Fruit fly (Drosophila melanogaster) whole organism, embryonic: Measurements from ENCODE around the gene Wnt6.

Source experiments
- B-H2 ChIP-seq: fragments of 200-800 bp; sonication (Bioruptor generic); optimal IDR thresholded peaks from 2 replicates; lab custom pipeline; 2018; ENCODE audit warnings: missing biosample characterization, mild to moderate bottlenecking, missing genetic modification characterization
- Bteb2 ChIP-seq: fragments of 200-800 bp; sonication (Bioruptor generic); optimal IDR thresholded peaks from 2 replicates; lab custom pipeline; 2016; ENCODE audit warnings: missing biosample characterization, missing genetic modification characterization
- CG10959 ChIP-seq: fragments of 200-800 bp; sonication (Bioruptor generic); IDR thresholded peaks from 2 replicates; pipeline ENCODE4 v1.3.6; 2022; ENCODE audit warnings: missing biosample characterization, missing genetic modification characterization
- CG11723 ChIP-seq: fragments of 200-800 bp; sonication (Bioruptor generic); optimal IDR thresholded peaks from 2 replicates; lab custom pipeline; 2017; ENCODE audit warnings: missing biosample characterization, mild to moderate bottlenecking, missing genetic modification characterization
- CG1233 ChIP-seq: fragments of 200-800 bp; sonication (Bioruptor generic); optimal IDR thresholded peaks from 4 replicates; lab custom pipeline; 2018; ENCODE audit warnings: missing biosample characterization, mild to moderate bottlenecking, missing genetic modification characterization
- CG13287 ChIP-seq: fragments of 200-800 bp; sonication (Bioruptor generic); IDR thresholded peaks from 2 replicates; pipeline ENCODE4 v1.3.6; 2022; ENCODE audit warnings: missing biosample characterization, missing genetic modification characterization; ENCODE audit not compliant: partially characterized antibody
- CG1529 ChIP-seq: fragments of 200-800 bp; sonication (Bioruptor generic); optimal IDR thresholded peaks from 3 replicates; lab custom pipeline; 2018; ENCODE audit warnings: missing biosample characterization, missing genetic modification characterization
- CG1602 ChIP-seq: fragments of 200-800 bp; sonication (Bioruptor generic); optimal IDR thresholded peaks from 3 replicates; lab custom pipeline; 2016; ENCODE audit warnings: missing biosample characterization, missing genetic modification characterization
- CG16779 ChIP-seq: fragments of 200-800 bp; sonication (Bioruptor generic); IDR thresholded peaks from 2 replicates; pipeline ENCODE4 v1.3.6; 2022; ENCODE audit warnings: missing biosample characterization, missing genetic modification characterization
- CG16813 ChIP-seq: fragments of 200-800 bp; sonication (Bioruptor generic); IDR thresholded peaks from 3 replicates; pipeline ENCODE4 v1.3.6; 2022; ENCODE audit warnings: missing biosample characterization, missing genetic modification characterization; ENCODE audit not compliant: partially characterized antibody
- CG16863 ChIP-seq: fragments of 200-800 bp; sonication (Bioruptor generic); optimal IDR thresholded peaks from 3 replicates; lab custom pipeline; 2016; ENCODE audit warnings: missing biosample characterization, missing genetic modification characterization
- CG17568 ChIP-seq: fragments of 200-800 bp; sonication (Bioruptor generic); optimal IDR thresholded peaks from 2 replicates; lab custom pipeline; 2018; ENCODE audit warnings: missing biosample characterization, mild to moderate bottlenecking, missing genetic modification characterization, moderate library complexity
- CG18262 ChIP-seq: fragments of 200-800 bp; optimal IDR thresholded peaks from 3 replicates; lab custom pipeline; 2019; ENCODE audit warnings: missing biosample characterization, mild to moderate bottlenecking, missing genetic modification characterization, moderate library complexity
- CG30431 ChIP-seq: fragments of 200-800 bp; sonication (Bioruptor generic); optimal IDR thresholded peaks from 2 replicates; lab custom pipeline; 2017; ENCODE audit warnings: missing biosample characterization, missing genetic modification characterization
- CG3163 ChIP-seq: fragments of 200-800 bp; sonication (Bioruptor generic); optimal IDR thresholded peaks from 3 replicates; lab custom pipeline; 2016; ENCODE audit warnings: missing biosample characterization, missing genetic modification characterization
- CG3838 ChIP-seq: fragments of 200-800 bp; sonication (Bioruptor generic); optimal IDR thresholded peaks from 3 replicates; lab custom pipeline; 2016; ENCODE audit warnings: missing biosample characterization, missing genetic modification characterization
- CG4820 ChIP-seq: fragments of 200-800 bp; sonication (Bioruptor generic); optimal IDR thresholded peaks from 3 replicates; lab custom pipeline; 2016; ENCODE audit warnings: missing biosample characterization, missing genetic modification characterization
- CG7271 ChIP-seq: fragments of 200-800 bp; sonication (Bioruptor generic); optimal IDR thresholded peaks from 2 replicates; lab custom pipeline; 2018; ENCODE audit warnings: missing biosample characterization, mild to moderate bottlenecking, missing genetic modification characterization, moderate library complexity
- Dbx ChIP-seq: fragments of 200-800 bp; sonication (Bioruptor generic); IDR thresholded peaks from 3 replicates; pipeline ENCODE4 v1.3.6; 2022; ENCODE audit warnings: missing biosample characterization, missing genetic modification characterization
- Deaf1 ChIP-seq: fragments of 200-800 bp; optimal IDR thresholded peaks from 3 replicates; lab custom pipeline; 2019; ENCODE audit warnings: missing biosample characterization, mild to moderate bottlenecking, missing genetic modification characterization, moderate library complexity
- Dll ChIP-seq: fragments of 200-800 bp; sonication (Bioruptor generic); IDR thresholded peaks from 4 replicates; pipeline ENCODE4 v1.3.6; 2022; ENCODE audit warnings: missing biosample characterization, missing genetic modification characterization; ENCODE audit not compliant: partially characterized antibody
- Kr ChIP-seq: fragments of 200-800 bp; sonication (Bioruptor generic); optimal IDR thresholded peaks from 2 replicates; lab custom pipeline; 2017; ENCODE audit warnings: missing biosample characterization, mild to moderate bottlenecking, missing genetic modification characterization
- Pdp1 ChIP-seq, 2 experiments: fragments of 200-800 bp; sonication (Bioruptor generic); optimal IDR thresholded peaks; 3 replicates each; lab custom pipeline; 2016; ENCODE audit warnings: missing biosample characterization in 2 of 2, missing genetic modification characterization in 2 of 2, mild to moderate bottlenecking in 1 of 2, moderate library complexity in 1 of 2
- Side ChIP-seq: fragments of 200-800 bp; sonication (Bioruptor generic); optimal IDR thresholded peaks from 2 replicates; lab custom pipeline; 2016; ENCODE audit warnings: missing biosample characterization, missing genetic modification characterization
- YL-1 ChIP-seq: fragments of 200-800 bp; sonication (Bioruptor generic); optimal IDR thresholded peaks from 3 replicates; lab custom pipeline; 2017; ENCODE audit warnings: missing biosample characterization, mild to moderate bottlenecking, missing genetic modification characterization
- aop ChIP-seq: fragments of 200-800 bp; sonication (Bioruptor generic); IDR thresholded peaks from 2 replicates; pipeline ENCODE4 v1.3.6; 2022; ENCODE audit warnings: missing biosample characterization, missing genetic modification characterization
- bowl ChIP-seq: fragments of 200-800 bp; sonication (Bioruptor generic); IDR thresholded peaks from 2 replicates; pipeline ENCODE4 v1.3.6; 2022; ENCODE audit warnings: missing biosample characterization, missing genetic modification characterization
- chn ChIP-seq: fragments of 200-800 bp; sonication (Bioruptor generic); optimal IDR thresholded peaks from 2 replicates; lab custom pipeline; 2016; ENCODE audit warnings: missing biosample characterization, missing genetic modification characterization
- croc ChIP-seq: fragments of 200-800 bp; sonication (Bioruptor generic); conservative IDR thresholded peaks from 3 replicates; pipeline ENCODE4 v1.3.6; 2022; ENCODE audit warnings: missing biosample characterization, missing genetic modification characterization
- crp ChIP-seq, 2 experiments: fragments of 200-800 bp; sonication (Bioruptor generic); optimal IDR thresholded peaks; 2 replicates in 1 of 2; 3 replicates in 1 of 2; lab custom pipeline; 2017; ENCODE audit warnings: missing biosample characterization in 2 of 2, missing genetic modification characterization in 2 of 2, mild to moderate bottlenecking in 1 of 2, moderate library complexity in 1 of 2
- dm ChIP-seq: fragments of 200-800 bp; sonication (Bioruptor generic); optimal IDR thresholded peaks from 3 replicates; lab custom pipeline; 2016; ENCODE audit warnings: missing biosample characterization, missing genetic modification characterization
- eve ChIP-seq, 2 experiments: fragments of >200 bp; optimal IDR thresholded peaks; 2 replicates each; lab custom pipeline; 2017; ENCODE audit warnings: missing biosample characterization in 2 of 2, missing genetic modification characterization in 2 of 2
- grau ChIP-seq: fragments of 200-800 bp; optimal IDR thresholded peaks from 3 replicates; lab custom pipeline; 2019; ENCODE audit warnings: missing biosample characterization, mild to moderate bottlenecking, missing genetic modification characterization, moderate library complexity
- grn ChIP-seq: fragments of 200-800 bp; sonication (Bioruptor generic); optimal IDR thresholded peaks from 3 replicates; lab custom pipeline; 2017; ENCODE audit warnings: missing biosample characterization, missing genetic modification characterization
- h ChIP-seq: fragments of >200 bp; optimal IDR thresholded peaks from 2 replicates; lab custom pipeline; 2017
- ind ChIP-seq: fragments of 200-800 bp; sonication (Bioruptor generic); optimal IDR thresholded peaks from 3 replicates; lab custom pipeline; 2016; ENCODE audit warnings: missing biosample characterization, missing genetic modification characterization
- jing ChIP-seq: fragments of 200-800 bp; sonication (Bioruptor generic); optimal IDR thresholded peaks from 2 replicates; lab custom pipeline; 2018; ENCODE audit warnings: missing biosample characterization, mild to moderate bottlenecking, missing genetic modification characterization
- knrl ChIP-seq: fragments of 200-800 bp; sonication (Bioruptor generic); IDR thresholded peaks from 3 replicates; pipeline ENCODE4 v1.3.6; 2022; ENCODE audit warnings: missing biosample characterization, missing genetic modification characterization; ENCODE audit not compliant: partially characterized antibody
- lab ChIP-seq: fragments of 200-800 bp; sonication (Bioruptor generic); optimal IDR thresholded peaks from 3 replicates; lab custom pipeline; 2017; ENCODE audit warnings: missing biosample characterization, missing genetic modification characterization, mild to moderate bottlenecking, moderate library complexity, missing genetic modification reagents
- mam ChIP-seq: fragments of 200-800 bp; sonication (Bioruptor generic); optimal IDR thresholded peaks from 3 replicates; lab custom pipeline; 2016; ENCODE audit warnings: missing biosample characterization, missing genetic modification characterization
- odd ChIP-seq: fragments of 200-800 bp; sonication (Bioruptor generic); optimal IDR thresholded peaks from 2 replicates; lab custom pipeline; 2017; ENCODE audit warnings: missing biosample characterization, mild to moderate bottlenecking, missing genetic modification characterization
- pan ChIP-seq, 4 experiments: fragments of >200 bp in 3 of 4; fragments of 200-800 bp in 1 of 4; sonication (Bioruptor generic) in 1 of 4; optimal IDR thresholded peaks in 3 of 4; IDR thresholded peaks in 1 of 4; 2 replicates each; pipeline versions ENCODE4 v1.3.6 to Lab custom; 2017 to 2022; ENCODE audit warnings: missing biosample characterization in 2 of 4, missing genetic modification characterization in 2 of 4, mixed read lengths in 1 of 4
- pita ChIP-seq: fragments of 200-800 bp; sonication (Bioruptor generic); optimal IDR thresholded peaks from 2 replicates; lab custom pipeline; 2017; ENCODE audit warnings: missing biosample characterization, mild to moderate bottlenecking, missing genetic modification characterization
- rib ChIP-seq: fragments of 200-800 bp; sonication (Bioruptor generic); IDR thresholded peaks from 2 replicates; pipeline ENCODE4 v1.3.6; 2022; ENCODE audit warnings: missing biosample characterization, missing genetic modification characterization
- sc ChIP-seq, 3 experiments: fragments of >200 bp in 2 of 3; fragments of 200-800 bp in 1 of 3; sonication (Bioruptor generic) in 1 of 3; optimal IDR thresholded peaks; 2 replicates in 2 of 3; 3 replicates in 1 of 3; lab custom pipeline; 2017; ENCODE audit warnings: mild to moderate bottlenecking in 1 of 3, missing biosample characterization in 1 of 3, missing genetic modification characterization in 1 of 3, missing genetic modification reagents in 1 of 3
- so ChIP-seq: fragments of 200-800 bp; sonication (Bioruptor generic); IDR thresholded peaks from 3 replicates; pipeline ENCODE4 v1.3.6; 2022; ENCODE audit warnings: missing biosample characterization, missing genetic modification characterization
- stwl ChIP-seq: fragments of 200-800 bp; sonication (Bioruptor generic); optimal IDR thresholded peaks from 3 replicates; lab custom pipeline; 2018; ENCODE audit warnings: missing biosample characterization, mild to moderate bottlenecking, missing genetic modification characterization, moderate library complexity
- tio ChIP-seq: fragments of 200-800 bp; sonication (Bioruptor generic); optimal IDR thresholded peaks from 2 replicates; lab custom pipeline; 2017; ENCODE audit warnings: missing biosample characterization, missing genetic modification characterization, inconsistent platforms
- tll ChIP-seq, 2 experiments: fragments of 200-800 bp in 1 of 2; fragments of >200 bp in 1 of 2; sonication (Bioruptor generic) in 1 of 2; optimal IDR thresholded peaks; 2 replicates each; lab custom pipeline; 2017 to 2019; ENCODE audit warnings: missing biosample characterization in 2 of 2, missing genetic modification characterization in 2 of 2, mild to moderate bottlenecking in 1 of 2, moderate library complexity in 1 of 2

The Wnt6 gene

dm6 chr2L:7306782-7307181 lies 26.7 kb upstream of the Wnt6 start, which contains the start of gene wg (continued):
- no peak for TF ChIP-seq Side (GFP tag; lab: Kevin White, UChicago)
- peak; percentile 19 for TF ChIP-seq grau (tag; lab: Kevin White, UChicago)
- TF ChIP-seq CG13287 (GFP tag; lab: Robert Waterston, UW) = peak; percentile 46; the same call in 1 of the 2 replicates
- no peak for TF ChIP-seq h (lab: Kevin White, UChicago)
- TF ChIP-seq aop (GFP tag; lab: Robert Waterston, UW) = peak; percentile 37; the same call in 1 of the 2 replicates
- TF ChIP-seq CG7271 = peak; percentile 27
- TF ChIP-seq odd (GFP tag; lab: Kevin White, UChicago) = no peak
- TF ChIP-seq tio (GFP tag; lab: Kevin White, UChicago) = no peak
- TF ChIP-seq Kr (GFP tag; lab: Kevin White, UChicago) = peak; percentile 27
- TF ChIP-seq so (GFP tag; lab: Robert Waterston, UW) = peak; percentile 19; the same call in 1 of the 3 replicates
- TF ChIP-seq pan (optimal IDR thresholded peaks at IDR 0.05; lab: Kevin White, UChicago) = no peak
- TF ChIP-seq pan (GFP tag; optimal IDR thresholded peaks at IDR 0.05 in 1 of 2, IDR thresholded peaks at IDR 0.05 in 1 of 2) = peak in 1 of 2 experiments; percentile 71
- TF ChIP-seq CG30431 (GFP tag; lab: Kevin White, UChicago) = no peak
- TF ChIP-seq eve (GFP tag; optimal IDR thresholded peaks at IDR 0.05; lab: Kevin White, UChicago) = no peak
- no peak for TF ChIP-seq YL-1 (GFP tag; lab: Kevin White, UChicago)
- peak in 1 of 2 experiments; percentile 30 for TF ChIP-seq Pdp1 (GFP tag; optimal IDR thresholded peaks at IDR 0.05; lab: Kevin White, UChicago)
- TF ChIP-seq dm (GFP tag; lab: Kevin White, UChicago) = peak; percentile 4
- TF ChIP-seq CG18262 (tag; lab: Kevin White, UChicago) = peak; percentile 8
- TF ChIP-seq B-H2 (GFP tag; lab: Kevin White, UChicago) = peak; percentile 37
- TF ChIP-seq sc (optimal IDR thresholded peaks at IDR 0.05; lab: Kevin White, UChicago) = no peak
- no peak for TF ChIP-seq sc (GFP tag; optimal IDR thresholded peaks at IDR 0.05; lab: Kevin White, UChicago)
- TF ChIP-seq ind = no peak
- no peak for TF ChIP-seq CG4820 (GFP tag; lab: Kevin White, UChicago)
- TF ChIP-seq Deaf1 (tag; lab: Kevin White, UChicago) = peak; percentile 100
- TF ChIP-seq CG1529 (GFP tag; lab: Kevin White, UChicago) = no peak
- TF ChIP-seq CG1602 (GFP tag; lab: Kevin White, UChicago) = no peak
- peak; percentile 51; the same call in 2 of the 3 replicates for TF ChIP-seq knrl (GFP tag; lab: Robert Waterston, UW)
- TF ChIP-seq mam (GFP tag; lab: Kevin White, UChicago) = no peak
- TF ChIP-seq tll (GFP tag; optimal IDR thresholded peaks at IDR 0.05; lab: Kevin White, UChicago) = peak in 1 of 2 experiments; percentile 60
- TF ChIP-seq rib (GFP tag; lab: Robert Waterston, UW) = peak; percentile 60; the same call in 1 of the 2 replicates
- TF ChIP-seq CG11723 = no peak
- TF ChIP-seq CG16779 = no peak
- no peak for TF ChIP-seq chn
- peak; percentile 32 for TF ChIP-seq stwl (tag; lab: Kevin White, UChicago)
- TF ChIP-seq Dll (GFP tag; lab: Robert Waterston, UW) = no peak
- TF ChIP-seq CG10959 = no peak
- no peak for TF ChIP-seq Bteb2
- no peak for TF ChIP-seq CG3838 (GFP tag; lab: Kevin White, UChicago)
- TF ChIP-seq pita (GFP tag; lab: Kevin White, UChicago) = no peak
- no peak for TF ChIP-seq CG1233 (GFP tag; lab: Kevin White, UChicago)
- peak; percentile 50; the same call in 1 of the 3 replicates for TF ChIP-seq Dbx (GFP tag; lab: Robert Waterston, UW)
- TF ChIP-seq grn (GFP tag; lab: Kevin White, UChicago) = peak; percentile 33
- no peak for TF ChIP-seq croc (GFP tag; lab: Robert Waterston, UW)
- TF ChIP-seq crp (GFP tag; optimal IDR thresholded peaks at IDR 0.05; lab: Kevin White, UChicago) = no peak
- peak; percentile 28 for TF ChIP-seq lab (GFP tag; lab: Kevin White, UChicago)
- no peak for TF ChIP-seq CG16863 (GFP tag; lab: Kevin White, UChicago)
- peak; percentile 95 for TF ChIP-seq jing (GFP tag; lab: Kevin White, UChicago)
- 0 out of 3 replicates have a peak, but pooled peaks have one; percentile 14 for TF ChIP-seq CG16813
- no peak for TF ChIP-seq CG17568
- TF ChIP-seq bowl (GFP tag; lab: Robert Waterston, UW) = peak; percentile 4; the same call in 1 of the 2 replicates
- TF ChIP-seq CG3163 = no peak
